Fruit fly (Drosophila melanogaster): ENCODE results near the gene elm.

The elm gene

DNA sequence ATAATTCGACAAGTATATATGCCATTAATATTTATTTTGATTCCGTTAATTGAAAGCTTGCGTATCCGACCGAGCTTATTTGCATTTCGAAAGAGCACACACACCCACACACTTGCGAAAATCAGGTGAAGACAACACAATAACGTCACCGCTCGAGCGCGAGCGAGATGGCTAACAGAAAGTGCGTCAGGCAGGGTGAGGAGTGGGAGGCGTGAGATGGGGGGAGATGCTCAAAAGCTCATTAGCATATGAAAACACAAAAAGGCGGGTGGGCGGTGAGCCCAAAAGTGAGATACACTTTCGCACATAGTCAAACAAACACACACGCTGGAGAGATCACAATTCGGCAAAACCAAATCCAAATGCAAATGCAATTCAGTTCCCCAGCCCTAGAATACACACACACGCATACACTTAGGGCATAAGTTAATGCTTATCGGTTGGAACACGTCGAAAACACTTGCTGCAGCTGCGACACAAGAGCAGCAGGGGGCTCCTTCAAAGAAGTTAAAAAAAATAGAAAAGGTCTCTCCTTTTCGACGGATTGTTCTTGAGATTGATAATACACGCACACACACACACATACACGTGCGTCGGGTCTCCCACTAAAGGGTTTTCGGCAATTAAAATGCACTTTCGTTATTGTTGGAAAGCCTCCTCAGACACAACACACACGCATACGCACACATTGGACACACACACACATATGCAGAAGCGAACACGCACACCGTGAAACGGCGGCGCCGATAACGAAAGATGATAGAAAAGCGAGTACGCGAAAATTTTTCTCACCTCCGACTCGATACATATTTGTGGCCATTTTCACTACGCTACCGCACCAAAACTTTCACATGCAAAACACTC, 6.7 kb downstream of the elm start (continued):
- TF ChIP-seq CG2712 (tag; optimal IDR thresholded peaks at IDR 0.05) (no peak), grau (tag; optimal IDR thresholded peaks at IDR 0.05) (no peak), unpg (GFP tag; optimal IDR thresholded peaks at IDR 0.05) (no peak), pho (GFP tag; optimal IDR thresholded peaks at IDR 0.05) (no peak), cad (GFP tag; optimal IDR thresholded peaks at IDR 0.05) (no peak), CG13287 (GFP tag; IDR thresholded peaks at IDR 0.05; ENCODE audit: partially characterized antibody) (no peak), MESR4 (GFP tag; optimal IDR thresholded peaks at IDR 0.05) (peak; percentile 86), chm (GFP tag; IDR thresholded peaks at IDR 0.05) (no peak), CG13424 (tag; optimal IDR thresholded peaks at IDR 0.05) (no peak), CG17829 (tag; optimal IDR thresholded peaks at IDR 0.05) (no peak)

DNA sequence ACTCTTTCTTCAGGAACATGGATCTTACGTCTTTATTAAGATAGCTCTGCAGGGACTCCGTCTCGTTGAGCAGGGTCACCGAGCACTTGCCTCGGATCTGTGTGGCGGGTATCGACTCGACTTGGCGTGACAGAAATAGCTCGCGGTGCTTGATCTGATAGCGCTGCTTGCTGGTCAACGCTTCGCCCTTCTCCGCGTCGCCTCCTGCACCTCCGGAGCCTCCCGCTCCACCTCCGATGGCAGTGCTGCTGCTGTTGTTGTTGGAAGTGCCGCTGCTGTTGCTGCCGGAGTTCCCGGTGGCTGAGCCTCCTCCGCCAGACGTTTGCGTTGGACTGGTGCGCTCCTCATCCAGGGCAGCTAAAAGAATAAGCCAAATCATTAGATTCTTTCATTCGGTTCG, 11.2 kb downstream of the elm start:
- TF ChIP-seq nom (GFP tag; optimal IDR thresholded peaks at IDR 0.05), result no peak
- no peak for TF ChIP-seq wdn (GFP tag; IDR thresholded peaks at IDR 0.05)
- no peak for TF ChIP-seq grau (tag; optimal IDR thresholded peaks at IDR 0.05)
- TF ChIP-seq CG1603 (tag; optimal IDR thresholded peaks at IDR 0.05), result no peak
- peak; percentile 60 for TF ChIP-seq Med (GFP tag)

DNA sequence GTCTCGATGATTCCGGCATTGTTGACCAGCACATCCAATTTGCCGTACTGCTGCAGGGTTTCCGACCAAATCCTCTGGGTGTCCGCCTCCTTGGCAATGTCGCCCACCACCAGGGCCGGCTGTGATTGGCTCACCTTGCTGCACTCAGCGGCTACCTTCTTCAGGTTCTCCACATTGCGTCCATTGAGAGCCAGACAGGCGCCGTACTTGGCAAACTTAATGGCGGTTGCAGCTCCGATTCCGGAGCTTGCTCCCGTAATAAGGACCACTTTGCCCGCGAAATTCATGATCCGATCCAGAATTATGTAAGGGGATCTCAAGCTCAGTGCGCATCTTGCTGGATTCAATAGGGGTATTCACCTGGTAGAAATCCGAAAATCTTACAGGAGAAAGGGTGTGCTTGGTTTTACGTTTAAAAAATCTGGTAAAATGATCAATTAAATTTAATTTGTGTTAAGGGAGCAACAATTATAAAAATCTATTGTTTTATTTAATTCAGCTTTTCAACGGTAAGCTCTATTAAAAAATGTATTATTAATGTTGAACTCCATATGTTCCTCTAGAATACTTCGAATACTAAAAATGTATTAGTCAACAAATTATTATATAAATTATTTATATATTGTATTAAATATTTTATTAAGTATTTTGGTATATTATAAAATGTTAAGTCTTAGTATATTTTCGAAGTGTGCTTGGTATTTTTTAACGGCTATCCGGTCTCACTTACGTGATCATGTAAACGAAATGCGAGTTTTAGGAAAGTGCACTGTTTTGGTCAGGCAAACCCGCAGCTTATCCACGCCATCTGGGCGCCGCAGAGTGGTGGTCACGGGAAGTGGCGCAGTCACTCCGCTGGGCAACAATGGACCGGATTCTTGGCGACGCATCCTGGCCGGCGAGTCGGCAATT, 17.9 kb downstream of the elm start, which contains the start of the genes CG31548 and CG12170:
CG31548 (minus strand) TSS at position 334 of the 912 bp plus-strand sequence.
CG12170 (plus strand) TSS at position 716 of the 912 bp plus-strand sequence.
- TF ChIP-seq CG12744 (GFP tag; optimal IDR thresholded peaks at IDR 0.05) (no peak), scrt (GFP tag; optimal IDR thresholded peaks at IDR 0.05) (no peak), HmgZ (tag; optimal IDR thresholded peaks at IDR 0.05) (no peak), lola (GFP tag; optimal IDR thresholded peaks at IDR 0.05) (peak in 1 of 3 experiments; percentile 56), CG12942 (GFP tag; optimal IDR thresholded peaks at IDR 0.05) (peak; percentile 54), pan (optimal IDR thresholded peaks at IDR 0.05) (no peak), pan (GFP tag; optimal IDR thresholded peaks at IDR 0.05 in 1 of 2, IDR thresholded peaks at IDR 0.05 in 1 of 2) (peak in 1 of 2 experiments; percentile 48), CG17328 (GFP tag; IDR thresholded peaks at IDR 0.05) (peak; percentile 64), Gug (GFP tag; IDR thresholded peaks at IDR 0.05) (no peak), Optix (GFP tag; IDR thresholded peaks at IDR 0.05) (no peak), CG14860 (GFP tag; IDR thresholded peaks at IDR 0.05; ENCODE audit: partially characterized antibody) (no peak), Opbp (GFP tag; IDR thresholded peaks at IDR 0.05; ENCODE audit: partially characterized antibody) (no peak), sisA (GFP tag; IDR thresholded peaks at IDR 0.05) (0 out of 2 replicates have a peak, but pooled peaks have one; percentile 6), BEAF-32 (GFP tag; optimal IDR thresholded peaks at IDR 0.05) (no peak), nerfin-2 (GFP tag; IDR thresholded peaks at IDR 0.05; ENCODE audit: partially characterized antibody) (no peak), gro (GFP tag; optimal IDR thresholded peaks at IDR 0.05) (peak; percentile 11), Vsx1 (GFP tag; optimal IDR thresholded peaks at IDR 0.05) (no peak), Hr3 (GFP tag; optimal IDR thresholded peaks at IDR 0.05) (peak; percentile 46), Pdp1 (GFP tag; optimal IDR thresholded peaks at IDR 0.05) (peak in 1 of 2 experiments; percentile 97), CG18262 (tag; optimal IDR thresholded peaks at IDR 0.05) (peak; percentile 72), seq (GFP tag; IDR thresholded peaks at IDR 0.05) (no peak), wek (GFP tag; optimal IDR thresholded peaks at IDR 0.05) (peak; percentile 91), CG10462 (GFP tag; optimal IDR thresholded peaks at IDR 0.05) (peak; percentile 39), Hr78 (GFP tag; optimal IDR thresholded peaks at IDR 0.05) (no peak), lov (optimal IDR thresholded peaks at IDR 0.05) (no peak), lov (GFP tag; IDR thresholded peaks at IDR 0.05) (0 out of 3 replicates have a peak, but pooled peaks have one; percentile 15), ato (GFP tag; IDR thresholded peaks at IDR 0.05; ENCODE audit: partially characterized antibody) (no peak), CG4820 (GFP tag; optimal IDR thresholded peaks at IDR 0.05) (peak; percentile 31), tap (tag; optimal IDR thresholded peaks at IDR 0.05) (peak; percentile 54)

Measured in whole organism, embryonic.